Worm (Caenorhabditis elegans) whole organism, mixed stage, embryonic: ENCODE results near the gene F26D2.3.

ENCODE experiments used
- lin-13 ChIP-seq: fragments of 150-350 bp; optimal IDR thresholded peaks from 2 replicates; lab custom pipeline; 2014; ENCODE audit warnings: missing biosample characterization, missing genetic modification characterization
- nhr-12 ChIP-seq: fragments of 150-350 bp; optimal IDR thresholded peaks from 2 replicates; lab custom pipeline; 2014; ENCODE audit warnings: missing biosample characterization, missing genetic modification characterization
- nhr-237 ChIP-seq: fragments of 150-350 bp; optimal IDR thresholded peaks from 2 replicates; lab custom pipeline; 2014; ENCODE audit warnings: missing biosample characterization, missing genetic modification characterization
- nhr-76 ChIP-seq: sonication (generic microtip); optimal IDR thresholded peaks from 2 replicates; lab custom pipeline; 2017; ENCODE audit warnings: missing biosample characterization, missing genetic modification characterization

- TF ChIP-seq nhr-237: no peak
- TF ChIP-seq lin-13 (tag; lab: Kevin White, UChicago): no peak
- TF ChIP-seq nhr-76 (tag; lab: Kevin White, UChicago): no peak
- no peak for TF ChIP-seq nhr-12 (tag; lab: Kevin White, UChicago)
Observed at ce11 chrV:16443626-16444025, 35.9 kb downstream of the F26D2.3 start, which contains the start of gene srh-141.
